Worm (Caenorhabditis elegans) whole organism, late embryonic: ENCODE measurements around the gene Y116F11B.14.

Experiments
- F13H6.1 ChIP-seq: sonication (generic microtip); optimal IDR thresholded peaks from 2 replicates; lab custom pipeline; 2016; ENCODE audit warnings: missing genetic modification characterization, missing compliant biosample characterization
- K02D7.2 ChIP-seq: sonication (generic microtip); optimal IDR thresholded peaks from 2 replicates; lab custom pipeline; 2017; ENCODE audit warnings: mild to moderate bottlenecking, missing genetic modification characterization, missing compliant biosample characterization
- K09A11.1 ChIP-seq: sonication (generic microtip); optimal IDR thresholded peaks from 2 replicates; lab custom pipeline; 2017; ENCODE audit warnings: antibody characterized with exemption, mild to moderate bottlenecking, missing genetic modification characterization, missing compliant biosample characterization; ENCODE audit not compliant: insufficient read depth
- T23F11.4 ChIP-seq: fragments of 200-800 bp; sonication (Bioruptor generic); optimal IDR thresholded peaks from 2 replicates; lab custom pipeline; 2018; ENCODE audit warnings: mild to moderate bottlenecking, missing genetic modification characterization, missing compliant biosample characterization
- ama-1 ChIP-seq: fragments of 150-350 bp; optimal IDR thresholded peaks from 2 replicates; lab custom pipeline; 2014
- ceh-18 ChIP-seq: sonication (generic microtip); optimal IDR thresholded peaks from 2 replicates; lab custom pipeline; 2016; ENCODE audit warnings: missing genetic modification characterization, missing compliant biosample characterization
- ceh-22 ChIP-seq: sonication (generic microtip); optimal IDR thresholded peaks from 2 replicates; lab custom pipeline; 2017; ENCODE audit warnings: missing biosample characterization, missing genetic modification characterization
- ceh-30 ChIP-seq: fragments of 150-350 bp; optimal IDR thresholded peaks from 2 replicates; lab custom pipeline; 2014; ENCODE audit warnings: missing biosample characterization, missing genetic modification characterization
- ceh-31 ChIP-seq: sonication (generic microtip); optimal IDR thresholded peaks from 2 replicates; lab custom pipeline; 2016; ENCODE audit warnings: missing genetic modification characterization, missing compliant biosample characterization
- ceh-34 ChIP-seq: sonication (generic microtip); optimal IDR thresholded peaks from 2 replicates; lab custom pipeline; 2016; ENCODE audit warnings: mild to moderate bottlenecking, missing genetic modification characterization, missing compliant biosample characterization
- ceh-48 ChIP-seq: sonication (generic microtip); optimal IDR thresholded peaks from 2 replicates; lab custom pipeline; 2016; ENCODE audit warnings: missing genetic modification characterization, inconsistent platforms, missing compliant biosample characterization
- ceh-6 ChIP-seq: fragments of 200-800 bp; sonication (Bioruptor generic); optimal IDR thresholded peaks from 2 replicates; lab custom pipeline; 2018; ENCODE audit warnings: mild to moderate bottlenecking, missing genetic modification characterization, missing compliant biosample characterization
- dmd-4 ChIP-seq: sonication (generic microtip); optimal IDR thresholded peaks from 2 replicates; lab custom pipeline; 2016; ENCODE audit warnings: borderline replicate concordance, missing genetic modification characterization, missing compliant biosample characterization
- elt-2 ChIP-seq: sonication (generic microtip); optimal IDR thresholded peaks from 2 replicates; lab custom pipeline; 2016; ENCODE audit warnings: missing genetic modification reagents, missing genetic modification characterization, missing compliant biosample characterization
- fkh-6 ChIP-seq: sonication (generic microtip); optimal IDR thresholded peaks from 2 replicates; lab custom pipeline; 2016; ENCODE audit warnings: missing genetic modification characterization, missing compliant biosample characterization
- hlh-15 ChIP-seq: sonication (generic microtip); optimal IDR thresholded peaks from 2 replicates; lab custom pipeline; 2016; ENCODE audit warnings: missing genetic modification characterization, missing compliant biosample characterization
- hlh-30 ChIP-seq: sonication (generic microtip); optimal IDR thresholded peaks from 2 replicates; lab custom pipeline; 2017; ENCODE audit warnings: antibody characterized with exemption, missing genetic modification characterization, missing compliant biosample characterization; ENCODE audit not compliant: insufficient read depth
- hlh-8 ChIP-seq: sonication (generic microtip); optimal IDR thresholded peaks from 2 replicates; lab custom pipeline; 2016; ENCODE audit warnings: missing genotype, missing genetic modification characterization, missing compliant biosample characterization
- lim-6 ChIP-seq: sonication (generic microtip); optimal IDR thresholded peaks from 2 replicates; lab custom pipeline; 2016; ENCODE audit warnings: missing genetic modification characterization, missing compliant biosample characterization
- nhr-232 ChIP-seq: sonication (generic microtip); optimal IDR thresholded peaks from 2 replicates; lab custom pipeline; 2016; ENCODE audit warnings: missing genetic modification characterization, missing compliant biosample characterization
- pat-9 ChIP-seq: fragments of 200-800 bp; sonication (Bioruptor generic); optimal IDR thresholded peaks from 2 replicates; lab custom pipeline; 2018; ENCODE audit warnings: mild to moderate bottlenecking, missing genetic modification characterization, moderate library complexity, missing compliant biosample characterization
- pha-4 ChIP-seq: fragments of 150-350 bp; optimal IDR thresholded peaks from 2 replicates; lab custom pipeline; 2018; ENCODE audit warnings: missing biosample characterization, missing genetic modification reagents, missing genetic modification characterization
- pros-1 ChIP-seq: fragments of 150-350 bp; optimal IDR thresholded peaks from 2 replicates; lab custom pipeline; 2014; ENCODE audit warnings: missing biosample characterization, missing genetic modification reagents, missing genetic modification characterization
- rnt-1 ChIP-seq: sonication (generic microtip); optimal IDR thresholded peaks from 2 replicates; lab custom pipeline; 2016; ENCODE audit warnings: missing genetic modification characterization, missing compliant biosample characterization
- sdc-2 ChIP-seq: sonication (generic microtip); optimal IDR thresholded peaks from 2 replicates; lab custom pipeline; 2016; ENCODE audit warnings: missing genotype, missing genetic modification characterization, missing compliant biosample characterization
- sox-4 ChIP-seq: sonication (generic microtip); optimal IDR thresholded peaks from 2 replicates; lab custom pipeline; 2017; ENCODE audit warnings: mild to moderate bottlenecking, missing genetic modification characterization, inconsistent platforms, missing compliant biosample characterization
- unc-42 ChIP-seq: sonication (generic microtip); optimal IDR thresholded peaks from 2 replicates; lab custom pipeline; 2016; ENCODE audit warnings: missing genotype, missing genetic modification characterization, missing compliant biosample characterization
- unc-86 ChIP-seq: sonication (generic microtip); optimal IDR thresholded peaks from 2 replicates; lab custom pipeline; 2016; ENCODE audit warnings: missing genetic modification characterization, missing compliant biosample characterization
- ztf-16 ChIP-seq: sonication (generic microtip); optimal IDR thresholded peaks from 2 replicates; lab custom pipeline; 2017; ENCODE audit warnings: missing genetic modification characterization, missing compliant biosample characterization

Y116F11B.14 gene

ce11 chrV:19897982-19898381 lies 1.3 kb upstream of the Y116F11B.14 start:
- no peak for TF ChIP-seq ceh-31 (tag; lab: Kevin White, UChicago)
- TF ChIP-seq hlh-30 (tag; lab: Kevin White, UChicago), result no peak
- peak; percentile 41 for TF ChIP-seq elt-2

ce11 chrV:19901826-19902225 lies 2.6 kb downstream of the Y116F11B.14 start:
- TF ChIP-seq ceh-6 (GFP tag; lab: Kevin White, UChicago) (no peak), ceh-48 (tag; lab: Kevin White, UChicago) (peak; percentile 61), ztf-16 (tag; lab: Kevin White, UChicago) (no peak)

- TF ChIP-seq ceh-30 (tag; lab: Kevin White, UChicago), result no peak
- TF ChIP-seq ceh-48 (tag; lab: Kevin White, UChicago), result peak; percentile 75
Observed at ce11 chrV:19904790-19905189, 5.5 kb downstream of the Y116F11B.14 start.

ce11 chrV:19905988-19906387 lies 6.7 kb downstream of the Y116F11B.14 start:
- TF ChIP-seq K09A11.1 (tag; lab: Kevin White, UChicago) (no peak), ceh-48 (tag; lab: Kevin White, UChicago) (peak; percentile 79)

ce11 chrV:19907365-19907764 lies 8.1 kb downstream of the Y116F11B.14 start, which contains the start of gene fars-2:
Gene fars-2, minus strand, starts transcription at chrV:19907434.
- TF ChIP-seq dmd-4 (tag; lab: Kevin White, UChicago) (no peak), ceh-48 (tag; lab: Kevin White, UChicago) (peak; percentile 80), sox-4 (tag; lab: Kevin White, UChicago) (no peak), hlh-15 (tag; lab: Kevin White, UChicago) (no peak), ceh-34 (tag; lab: Kevin White, UChicago) (no peak), ceh-6 (GFP tag; lab: Kevin White, UChicago) (no peak), ceh-18 (tag; lab: Kevin White, UChicago) (no peak)

- TF ChIP-seq pros-1 (tag; lab: Kevin White, UChicago) (no peak), sdc-2 (tag; lab: Kevin White, UChicago) (no peak)
Observed at ce11 chrV:19908854-19909253, 9.6 kb downstream of the Y116F11B.14 start.

- TF ChIP-seq ceh-48 (tag; lab: Kevin White, UChicago), result peak; percentile 71
Observed at ce11 chrV:19909435-19909834, 10.2 kb downstream of the Y116F11B.14 start.

- TF ChIP-seq pat-9 (tag; lab: Kevin White, UChicago) (no peak), unc-42 (tag; lab: Kevin White, UChicago) (no peak), T23F11.4 (GFP tag; lab: Kevin White, UChicago) (no peak), ceh-30 (tag; lab: Kevin White, UChicago) (no peak), ama-1 (lab: Kevin White, UChicago) (no peak)
- TF ChIP-seq, all 69 proteins: peak for 0
Observed at ce11 chrV:19915973-19916605, 16.8 kb downstream of the Y116F11B.14 start, which contains the start of the genes chk-2 and Y60A3A.19. Gene chk-2, minus strand, starts transcription at chrV:19916023. Gene Y60A3A.19, plus strand, starts transcription at chrV:19916555.

- TF ChIP-seq hlh-8 (tag; lab: Kevin White, UChicago) (no peak), ceh-31 (tag; lab: Kevin White, UChicago) (no peak), rnt-1 (no peak), ceh-22 (no peak), pha-4 (tag; lab: Kevin White, UChicago) (no peak), F13H6.1 (no peak), K02D7.2 (tag; lab: Kevin White, UChicago) (no peak), nhr-232 (tag; lab: Kevin White, UChicago) (no peak), unc-86 (no peak), hlh-30 (tag; lab: Kevin White, UChicago) (no peak), fkh-6 (tag; lab: Kevin White, UChicago) (no peak), lim-6 (tag; lab: Kevin White, UChicago) (no peak)
- TF ChIP-seq, all 69 proteins: peak for 0
Observed at ce11 chrV:19922613-19923012, 23.3 kb downstream of the Y116F11B.14 start, which contains the start of gene Y60A3A.16. Gene Y60A3A.16, minus strand, starts transcription at chrV:19922713.
